Worm (Caenorhabditis elegans): ENCODE data around the gene Y4C6B.2.

- TF ChIP-seq flt-1 (GFP tag; IDR thresholded peaks at IDR 0.05) (no peak), cog-1 (tag; optimal IDR thresholded peaks at IDR 0.05) (no peak), med-1 (GFP tag; optimal IDR thresholded peaks at IDR 0.05; ENCODE audit: insufficient read depth) (no peak), ref-1 (GFP tag; conservative IDR thresholded peaks at IDR 0.05) (no peak), klf-2 (GFP tag; conservative IDR thresholded peaks at IDR 0.05) (no peak), T22C8.4 (GFP tag; IDR thresholded peaks at IDR 0.05) (no peak)
Measured at ce11 chrIV:5391507-5392057, 52.2 kb downstream of the Y4C6B.2 start, which contains the start of the genes htp-1 and ZK616.5.

Measured in whole organism, midembryonic.